Worm (Caenorhabditis elegans) whole organism, midembryonic: Measurements from ENCODE around the gene mans-2.

Experiments
- T22C8.4 ChIP-seq: fragments of 200-800 bp; sonication (Bioruptor generic); IDR thresholded peaks from 2 replicates; pipeline ENCODE4 v1.3.6; 2022; ENCODE audit warnings: missing genetic modification characterization, missing compliant biosample characterization
- cog-1 ChIP-seq: sonication (generic microtip); optimal IDR thresholded peaks from 2 replicates; lab custom pipeline; 2016; ENCODE audit warnings: missing genetic modification characterization, missing compliant biosample characterization
- flt-1 ChIP-seq: fragments of 200-800 bp; sonication (Bioruptor generic); IDR thresholded peaks from 2 replicates; pipeline ENCODE4 v1.3.6; 2022; ENCODE audit warnings: missing genetic modification characterization, missing compliant biosample characterization
- med-1 ChIP-seq: sonication (generic microtip); optimal IDR thresholded peaks from 2 replicates; lab custom pipeline; 2017; ENCODE audit warnings: missing genetic modification characterization, mild to moderate bottlenecking, missing compliant biosample characterization, antibody characterized with exemption, missing genetic modification reagents; ENCODE audit not compliant: insufficient read depth
- ref-1 ChIP-seq: fragments of 200-800 bp; sonication (Bioruptor generic); conservative IDR thresholded peaks from 2 replicates; pipeline ENCODE4 v1.3.6; 2022; ENCODE audit warnings: missing genetic modification reagents, missing genetic modification characterization, missing compliant biosample characterization
- tab-1 ChIP-seq: fragments of 200-800 bp; sonication (Bioruptor generic); IDR thresholded peaks from 2 replicates; pipeline ENCODE4 v1.3.6; 2022; ENCODE audit warnings: missing genetic modification characterization, missing compliant biosample characterization
- ztf-23 ChIP-seq: fragments of 200-800 bp; sonication (Bioruptor generic); IDR thresholded peaks from 2 replicates; pipeline ENCODE4 v1.3.6; 2022; ENCODE audit warnings: missing genetic modification reagents, missing genetic modification characterization, missing compliant biosample characterization
- ztf-29 ChIP-seq: fragments of 200-800 bp; sonication (Bioruptor generic); IDR thresholded peaks from 2 replicates; pipeline ENCODE4 v1.3.6; 2022; ENCODE audit warnings: missing genetic modification reagents, missing genetic modification characterization, missing compliant biosample characterization

- TF ChIP-seq ref-1 (no peak), flt-1 (GFP tag; lab: Robert Waterston, UW) (no peak), ztf-29 (GFP tag; lab: Robert Waterston, UW) (no peak), T22C8.4 (GFP tag; lab: Robert Waterston, UW) (no peak), cog-1 (no peak), med-1 (no peak), tab-1 (GFP tag; lab: Robert Waterston, UW) (no peak), ztf-23 (GFP tag; lab: Robert Waterston, UW) (no peak)
Observed at ce11 chrV:11953621-11954020, 31.7 kb downstream of the mans-2 start.
